Worm (Caenorhabditis elegans) whole organism, L1 larva: ENCODE measurements around the gene ugt-13.
A peak's percentile ranks its signal among the peaks of the same experiment; 100 is the strongest.

ENCODE experiments used
- C04F5.9 ChIP-seq: sonication (generic microtip); optimal IDR thresholded peaks from 2 replicates; lab custom pipeline; 2016; ENCODE audit warnings: missing genetic modification characterization, missing compliant biosample characterization
- C34B4.2 ChIP-seq: sonication (generic microtip); optimal IDR thresholded peaks from 2 replicates; lab custom pipeline; 2017; ENCODE audit warnings: mild to moderate bottlenecking, missing genetic modification characterization, missing compliant biosample characterization
- Y116A8C.19 ChIP-seq: sonication (generic microtip); optimal IDR thresholded peaks from 2 replicates; lab custom pipeline; 2016; ENCODE audit warnings: missing compliant biosample characterization, missing genetic modification characterization, borderline replicate concordance
- blmp-1 ChIP-seq: fragments of 150-350 bp; optimal IDR thresholded peaks from 2 replicates; lab custom pipeline; 2014; ENCODE audit warnings: missing biosample characterization, missing genetic modification characterization
- ceh-90 ChIP-seq: sonication (generic microtip); optimal IDR thresholded peaks from 2 replicates; lab custom pipeline; 2016; ENCODE audit warnings: missing genetic modification characterization, missing compliant biosample characterization
- dpl-1 ChIP-seq, 3 experiments: fragments of 150-350 bp in 2 of 3; sonication (generic microtip) in 1 of 3; optimal IDR thresholded peaks; 2 replicates each; lab custom pipeline; 2014 to 2017; ENCODE audit warnings: missing biosample characterization in 3 of 3, missing genetic modification characterization in 3 of 3, missing genetic modification reagents in 3 of 3
- efl-1 ChIP-seq, 4 experiments: fragments of 150-350 bp; optimal IDR thresholded peaks in 3 of 4; peaks in 1 of 4; 1 replicate in 1 of 4; 2 replicates in 3 of 4; lab custom pipeline; 2014; ENCODE audit warnings: missing biosample characterization in 2 of 4, missing genetic modification characterization in 2 of 4, missing genetic modification reagents in 2 of 4
- egl-13 ChIP-seq: sonication (generic microtip); optimal IDR thresholded peaks from 2 replicates; lab custom pipeline; 2016; ENCODE audit warnings: missing genotype, missing genetic modification reagents, missing genetic modification characterization, missing compliant biosample characterization
- egl-27 ChIP-seq, 2 experiments: fragments of 150-350 bp in 1 of 2; sonication (generic microtip); optimal IDR thresholded peaks; 3 replicates each; lab custom pipeline; 2017 to 2018; ENCODE audit warnings: missing biosample characterization in 2 of 2, missing genetic modification characterization in 2 of 2, missing genetic modification reagents in 2 of 2
- elt-2 ChIP-seq: sonication (generic microtip); optimal IDR thresholded peaks from 2 replicates; lab custom pipeline; 2016; ENCODE audit warnings: missing genetic modification characterization, mild to moderate bottlenecking, inconsistent platforms, missing compliant biosample characterization, missing genetic modification reagents
- elt-3 ChIP-seq, 6 experiments: fragments of 150-350 bp in 1 of 6; sonication (generic microtip); optimal IDR thresholded peaks; 2 replicates each; lab custom pipeline; 2017 to 2018; ENCODE audit warnings: missing biosample characterization in 6 of 6, missing genetic modification characterization in 6 of 6, inconsistent platforms in 1 of 6
- ets-5 ChIP-seq: fragments of 200-800 bp; sonication (Bioruptor generic); IDR thresholded peaks from 2 replicates; pipeline ENCODE4 v1.3.6; 2022; ENCODE audit warnings: missing genetic modification characterization, missing compliant biosample characterization
- grh-1 ChIP-seq: fragments of 200-800 bp; sonication (Bioruptor generic); IDR thresholded peaks from 2 replicates; pipeline ENCODE4 v1.3.6; 2022; ENCODE audit warnings: missing genetic modification reagents, missing genetic modification characterization, missing compliant biosample characterization
- hlh-17 ChIP-seq: fragments of 200-800 bp; sonication (Bioruptor generic); optimal IDR thresholded peaks from 2 replicates; lab custom pipeline; 2018; ENCODE audit warnings: missing genetic modification characterization, mild to moderate bottlenecking, missing compliant biosample characterization, moderate library complexity, borderline replicate concordance
- hlh-4 ChIP-seq: sonication (generic microtip); optimal IDR thresholded peaks from 2 replicates; lab custom pipeline; 2016; ENCODE audit warnings: mild to moderate bottlenecking, missing genetic modification characterization, missing compliant biosample characterization
- isw-1 ChIP-seq: fragments of 200-800 bp; sonication (Bioruptor generic); IDR thresholded peaks from 2 replicates; pipeline ENCODE4 v1.3.6; 2022; ENCODE audit warnings: missing genetic modification characterization, missing compliant biosample characterization
- jun-1 ChIP-seq: fragments of 150-350 bp; optimal IDR thresholded peaks from 2 replicates; lab custom pipeline; 2014; ENCODE audit warnings: missing biosample characterization, missing genetic modification reagents, missing genetic modification characterization
- lin-15B ChIP-seq: fragments of 150-350 bp; sonication (generic microtip); optimal IDR thresholded peaks from 3 replicates; lab custom pipeline; 2014; ENCODE audit warnings: missing biosample characterization, missing genetic modification characterization
- lin-35 ChIP-seq, 2 experiments: fragments of 150-350 bp; optimal IDR thresholded peaks; 2 replicates each; lab custom pipeline; 2014; ENCODE audit warnings: missing biosample characterization in 2 of 2, missing genetic modification characterization in 2 of 2, missing genetic modification reagents in 2 of 2
- lsy-2 ChIP-seq, 2 experiments: fragments of 150-350 bp; optimal IDR thresholded peaks; 2 replicates each; lab custom pipeline; 2014; ENCODE audit warnings: missing biosample characterization in 2 of 2, missing genetic modification characterization in 2 of 2
- mef-2 ChIP-seq: fragments of 150-350 bp; optimal IDR thresholded peaks from 2 replicates; lab custom pipeline; 2014; ENCODE audit warnings: missing biosample characterization, missing genetic modification characterization
- nhr-12 ChIP-seq: sonication (generic microtip); optimal IDR thresholded peaks from 2 replicates; lab custom pipeline; 2017; ENCODE audit warnings: missing biosample characterization, missing genetic modification characterization
- nhr-28 ChIP-seq: fragments of 150-350 bp; optimal IDR thresholded peaks from 2 replicates; lab custom pipeline; 2014; ENCODE audit warnings: missing biosample characterization, missing genetic modification characterization
- nhr-71 ChIP-seq: sonication (generic microtip); optimal IDR thresholded peaks from 2 replicates; lab custom pipeline; 2016; ENCODE audit warnings: mild to moderate bottlenecking, missing genetic modification characterization, moderate library complexity, missing compliant biosample characterization
- nhr-76 ChIP-seq: sonication (generic microtip); optimal IDR thresholded peaks from 2 replicates; lab custom pipeline; 2017; ENCODE audit warnings: missing biosample characterization, missing genetic modification characterization
- nhr-84 ChIP-seq: sonication (generic microtip); optimal IDR thresholded peaks from 2 replicates; lab custom pipeline; 2017; ENCODE audit warnings: missing biosample characterization, missing genetic modification characterization
- pax-3 ChIP-seq: fragments of 200-800 bp; sonication (Bioruptor generic); optimal IDR thresholded peaks from 2 replicates; lab custom pipeline; 2018; ENCODE audit warnings: mild to moderate bottlenecking, missing genetic modification characterization, moderate library complexity, missing compliant biosample characterization
- skn-1 ChIP-seq: fragments of 150-350 bp; optimal IDR thresholded peaks from 2 replicates; lab custom pipeline; 2014; ENCODE audit warnings: missing biosample characterization, missing genetic modification characterization
- sup-37 ChIP-seq: fragments of 200-800 bp; sonication (Bioruptor generic); optimal IDR thresholded peaks from 2 replicates; lab custom pipeline; 2018; ENCODE audit warnings: mild to moderate bottlenecking, missing genetic modification characterization, missing compliant biosample characterization
- tlp-1 ChIP-seq: fragments of 150-350 bp; optimal IDR thresholded peaks from 2 replicates; lab custom pipeline; 2014; ENCODE audit warnings: missing biosample characterization, missing genetic modification characterization
- unc-130 ChIP-seq: fragments of 150-350 bp; optimal IDR thresholded peaks from 2 replicates; lab custom pipeline; 2017; ENCODE audit warnings: missing biosample characterization, missing genetic modification characterization, inconsistent platforms
- unc-30 ChIP-seq: sonication (generic microtip); optimal IDR thresholded peaks from 2 replicates; lab custom pipeline; 2017; ENCODE audit warnings: missing biosample characterization, missing genetic modification characterization
- zag-1 ChIP-seq: fragments of 150-350 bp; optimal IDR thresholded peaks from 2 replicates; lab custom pipeline; 2014; ENCODE audit warnings: missing biosample characterization, missing genetic modification characterization
- ztf-4 ChIP-seq: fragments of 150-350 bp; optimal IDR thresholded peaks from 2 replicates; lab custom pipeline; 2014; ENCODE audit warnings: missing biosample characterization, missing genetic modification characterization

The ugt-13 gene

ce11 chrV:4914879-4915278 lies 6.2 kb downstream of the ugt-13 start, which contains the start of gene H23N18.6:
Gene H23N18.6, minus strand, starts transcription at chrV:4915079.
- TF ChIP-seq nhr-84 (tag; lab: Kevin White, UChicago) (no peak), nhr-12 (tag; lab: Kevin White, UChicago) (no peak), tlp-1 (tag; lab: Kevin White, UChicago) (peak; percentile 38), C34B4.2 (tag; lab: Kevin White, UChicago) (no peak), grh-1 (GFP tag; lab: Robert Waterston, UW) (no peak), lin-15B (tag; lab: Kevin White, UChicago) (no peak), nhr-28 (tag; lab: Kevin White, UChicago) (no peak), elt-2 (tag; lab: Kevin White, UChicago) (peak; percentile 75), ets-5 (no peak), ceh-90 (tag; lab: Kevin White, UChicago) (no peak), unc-30 (tag; lab: Kevin White, UChicago) (no peak)

- TF ChIP-seq mef-2: no peak
- no peak for TF ChIP-seq nhr-84 (tag; lab: Kevin White, UChicago)
- no peak for TF ChIP-seq efl-1 (optimal IDR thresholded peaks at IDR 0.05; lab: Kevin White, UChicago)
- no peak for TF ChIP-seq efl-1 (GFP tag; optimal IDR thresholded peaks at IDR 0.05 in 1 of 2; lab: Kevin White, UChicago)
- no peak for TF ChIP-seq Y116A8C.19
- no peak for TF ChIP-seq lin-35 (GFP tag; optimal IDR thresholded peaks at IDR 0.05; lab: Kevin White, UChicago)
- no peak for TF ChIP-seq isw-1
- TF ChIP-seq egl-13 (tag; lab: Kevin White, UChicago): no peak
- no peak for TF ChIP-seq hlh-17 (GFP tag; lab: Kevin White, UChicago)
- TF ChIP-seq tlp-1 (tag; lab: Kevin White, UChicago): no peak
- no peak for TF ChIP-seq unc-30 (tag; lab: Kevin White, UChicago)
- no peak for TF ChIP-seq nhr-76
- TF ChIP-seq sup-37 (GFP tag; lab: Kevin White, UChicago): no peak
- TF ChIP-seq skn-1: no peak
- no peak for TF ChIP-seq elt-3 (tag; optimal IDR thresholded peaks at IDR 0.05; lab: Kevin White, UChicago)
- no peak for TF ChIP-seq hlh-4
- TF ChIP-seq zag-1 (tag; lab: Kevin White, UChicago): no peak
- no peak for TF ChIP-seq pax-3 (tag; lab: Kevin White, UChicago)
- no peak for TF ChIP-seq C04F5.9 (tag; lab: Kevin White, UChicago)
- TF ChIP-seq nhr-71 (tag; lab: Kevin White, UChicago): no peak
- TF ChIP-seq unc-130: no peak
Measured at ce11 chrV:4918091-4918624, 9.5 kb downstream of the ugt-13 start, which contains the start of gene C02E7.7. Gene C02E7.7, minus strand, starts transcription at chrV:4918574.

DNA sequence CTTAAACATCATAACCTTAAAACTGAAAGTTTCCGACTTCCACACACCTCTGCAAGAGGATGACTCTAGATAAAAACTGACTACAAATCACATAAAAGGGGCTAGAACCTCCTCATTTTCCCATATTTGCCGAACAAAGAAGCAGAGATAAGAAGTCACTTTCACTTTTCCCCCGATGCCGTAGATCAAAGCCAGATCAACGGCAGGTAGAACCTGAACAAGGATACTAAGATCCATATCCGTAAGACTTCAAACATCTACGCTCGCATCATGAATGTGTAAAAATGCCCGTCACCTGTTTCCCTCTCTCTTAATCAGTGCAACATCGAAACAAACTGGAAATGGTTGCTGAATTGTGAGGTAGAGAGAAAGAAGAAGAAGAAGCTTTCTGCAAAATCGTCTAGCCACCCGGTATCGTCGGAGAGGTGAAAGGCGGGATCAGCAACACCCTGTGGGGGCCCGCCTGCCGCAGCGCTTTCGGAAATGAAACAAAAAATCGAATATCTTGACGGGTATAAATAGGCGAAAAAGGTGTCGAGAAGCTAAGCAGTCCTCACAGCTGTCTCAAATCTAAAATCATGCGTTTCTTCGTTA lies 10.1 kb downstream of the ugt-13 start, which contains the start of gene C02E7.6:
Gene C02E7.6, plus strand, starts transcription at position 544 of the 594 bp plus-strand sequence.
- TF ChIP-seq lsy-2 (tag; optimal IDR thresholded peaks at IDR 0.05; lab: Kevin White, UChicago) (no peak), ztf-4 (tag; lab: Kevin White, UChicago) (peak; percentile 81), jun-1 (tag; lab: Kevin White, UChicago) (peak; percentile 2), blmp-1 (tag; lab: Kevin White, UChicago) (peak; percentile 88)

DNA sequence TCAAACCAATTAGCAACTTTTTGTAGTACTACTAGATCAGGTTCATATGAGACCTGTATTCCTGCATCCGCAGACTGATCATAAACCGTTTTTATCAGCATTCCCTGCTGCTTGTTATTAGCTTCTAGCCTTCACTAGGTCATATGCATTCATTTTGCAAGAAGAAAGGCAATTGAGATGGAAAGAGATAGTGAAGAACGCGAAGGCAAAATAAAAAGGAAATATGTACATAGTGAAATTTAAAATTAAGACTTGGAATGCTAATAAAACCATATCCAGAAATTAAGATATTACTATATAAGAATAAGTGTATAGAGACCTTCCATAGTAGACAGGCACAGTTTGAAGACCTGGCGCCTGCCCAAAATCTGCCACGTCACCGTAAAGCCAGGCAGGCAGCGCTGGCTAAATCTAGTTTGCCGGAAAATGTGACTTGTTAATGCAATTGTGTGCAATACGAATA lies 12.0 kb downstream of the ugt-13 start, which contains the start of the genes C02E7.8 and srh-23:
Gene C02E7.8, minus strand, starts transcription at position 101 of the 463 bp plus-strand sequence.
Gene srh-23, plus strand, starts transcription at position 413 of the 463 bp plus-strand sequence.
- no peak for TF ChIP-seq dpl-1 (GFP tag; optimal IDR thresholded peaks at IDR 0.05; lab: Kevin White, UChicago)
- TF ChIP-seq egl-27 (tag; optimal IDR thresholded peaks at IDR 0.05; lab: Kevin White, UChicago): no peak
- TF ChIP-seq blmp-1 (tag; lab: Kevin White, UChicago): peak; percentile 33
